Fruit fly (Drosophila melanogaster): ENCODE data around the gene Ugt316A1.

DNA sequence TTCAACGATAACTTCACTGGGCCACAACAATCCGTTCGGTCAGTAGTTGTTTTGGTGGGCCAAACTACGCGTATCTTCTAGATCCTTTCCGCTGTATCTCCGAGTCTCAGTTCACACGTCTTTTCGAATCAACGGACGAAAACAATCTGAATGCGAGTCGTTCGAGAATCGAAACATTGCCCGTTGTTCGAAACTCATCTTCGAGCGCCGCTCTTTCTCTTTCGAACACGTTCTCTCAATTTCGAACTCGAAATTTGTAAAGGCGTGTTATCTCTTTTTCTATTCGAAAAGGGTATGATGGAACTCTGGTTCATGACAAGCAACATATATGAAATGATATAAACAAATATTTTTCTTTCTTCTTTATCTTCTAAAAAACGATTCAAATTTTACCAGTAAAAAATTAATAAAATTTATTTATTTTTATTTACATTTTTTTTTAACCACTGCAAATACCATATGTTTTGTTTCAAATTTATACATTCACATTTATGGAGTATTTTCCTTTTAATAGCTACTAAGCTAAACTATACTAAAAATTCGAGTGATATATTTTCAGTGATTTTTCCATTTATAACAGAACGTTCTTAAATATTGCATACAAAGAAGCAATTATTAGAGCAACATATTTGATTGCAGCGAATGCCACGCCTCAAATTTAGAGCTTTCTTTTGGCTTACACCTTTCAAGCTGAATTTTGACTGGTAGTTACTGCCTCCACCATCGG is 17.2 kb downstream of the Ugt316A1 start, which contains the start of gene nkd:
- TF ChIP-seq psq (optimal IDR thresholded peaks at IDR 0.05) (no peak), ttk (optimal IDR thresholded peaks at IDR 0.05) (no peak)

Data from Kc167 (cell line).